Worm (Caenorhabditis elegans) whole organism, midembryonic: ENCODE data around the gene T05B9.1.
A peak's percentile ranks its signal among the peaks of the same experiment; 100 is the strongest.

Experiments
- T22C8.4 ChIP-seq: fragments of 200-800 bp; sonication (Bioruptor generic); IDR thresholded peaks from 2 replicates; pipeline ENCODE4 v1.3.6; 2022; ENCODE audit warnings: missing genetic modification characterization, missing compliant biosample characterization
- cog-1 ChIP-seq: sonication (generic microtip); optimal IDR thresholded peaks from 2 replicates; lab custom pipeline; 2016; ENCODE audit warnings: missing genetic modification characterization, missing compliant biosample characterization
- flt-1 ChIP-seq: fragments of 200-800 bp; sonication (Bioruptor generic); IDR thresholded peaks from 2 replicates; pipeline ENCODE4 v1.3.6; 2022; ENCODE audit warnings: missing genetic modification characterization, missing compliant biosample characterization
- klf-2 ChIP-seq: fragments of 200-800 bp; sonication (Bioruptor generic); conservative IDR thresholded peaks from 2 replicates; pipeline ENCODE4 v1.3.6; 2022; ENCODE audit warnings: missing genetic modification reagents, missing genetic modification characterization, missing compliant biosample characterization
- ref-1 ChIP-seq: fragments of 200-800 bp; sonication (Bioruptor generic); conservative IDR thresholded peaks from 2 replicates; pipeline ENCODE4 v1.3.6; 2022; ENCODE audit warnings: missing genetic modification reagents, missing genetic modification characterization, missing compliant biosample characterization
- tab-1 ChIP-seq: fragments of 200-800 bp; sonication (Bioruptor generic); IDR thresholded peaks from 2 replicates; pipeline ENCODE4 v1.3.6; 2022; ENCODE audit warnings: missing genetic modification characterization, missing compliant biosample characterization
- ztf-29 ChIP-seq: fragments of 200-800 bp; sonication (Bioruptor generic); IDR thresholded peaks from 2 replicates; pipeline ENCODE4 v1.3.6; 2022; ENCODE audit warnings: missing genetic modification reagents, missing genetic modification characterization, missing compliant biosample characterization

- TF ChIP-seq cog-1 (peak; percentile 80), ztf-29 (GFP tag; lab: Robert Waterston, UW) (no peak), klf-2 (no peak), tab-1 (GFP tag; lab: Robert Waterston, UW) (no peak), flt-1 (GFP tag; lab: Robert Waterston, UW) (0 out of 2 replicates have a peak, but pooled peaks have one; percentile 4), T22C8.4 (GFP tag; lab: Robert Waterston, UW) (no peak), ref-1 (GFP tag; lab: Robert Waterston, UW) (no peak)
Observed at ce11 chrII:11238869-11239647, 21.9 kb downstream of the T05B9.1 start, which contains the start of the genes rpn-9 and T06D8.9.
